Fruit fly (Drosophila melanogaster): ENCODE data around the gene dpr4.
A peak's percentile ranks its signal among the peaks of the same experiment; 100 is the strongest.

dpr4 gene

DNA sequence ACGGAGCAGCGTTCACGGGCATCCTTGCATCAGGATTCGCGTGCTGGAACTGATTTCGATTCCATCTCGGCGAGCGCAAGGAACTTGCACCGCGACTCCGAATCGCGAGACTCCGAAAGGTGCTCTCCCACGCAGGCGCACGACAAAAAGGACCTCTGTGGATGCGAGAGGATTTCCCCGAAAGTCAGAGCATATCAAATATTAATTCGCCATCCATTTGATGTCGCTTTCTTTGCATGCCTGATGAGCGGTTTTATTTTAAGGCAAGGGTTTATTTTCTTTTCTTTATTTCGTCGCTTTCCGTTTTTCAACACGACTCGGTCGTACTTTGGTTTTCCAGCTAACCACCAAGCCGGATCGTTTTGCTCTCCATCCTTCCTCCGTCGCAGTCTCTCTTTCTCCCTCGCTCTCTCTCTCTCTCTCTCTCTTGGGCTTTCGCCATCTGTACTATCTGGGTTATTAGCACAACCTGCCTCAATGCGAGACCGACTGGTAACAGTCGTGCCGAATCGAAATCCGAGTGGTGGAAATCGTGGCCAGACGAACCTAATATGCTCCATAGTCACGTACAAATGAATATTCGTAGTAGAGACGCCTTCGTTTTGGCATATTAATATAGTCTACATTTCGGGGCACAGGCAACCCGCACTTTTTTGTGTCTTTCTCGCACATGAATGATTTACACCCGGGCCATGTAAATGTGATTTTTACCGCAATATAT is at the start of gene dpr4:
dpr4 (minus strand) TSS at position 51 of the 721 bp plus-strand sequence.
- no peak for TF ChIP-seq CTCF (optimal IDR thresholded peaks at IDR 0.05)
- TF ChIP-seq CG8478 (optimal IDR thresholded peaks at IDR 0.05): no peak

DNA sequence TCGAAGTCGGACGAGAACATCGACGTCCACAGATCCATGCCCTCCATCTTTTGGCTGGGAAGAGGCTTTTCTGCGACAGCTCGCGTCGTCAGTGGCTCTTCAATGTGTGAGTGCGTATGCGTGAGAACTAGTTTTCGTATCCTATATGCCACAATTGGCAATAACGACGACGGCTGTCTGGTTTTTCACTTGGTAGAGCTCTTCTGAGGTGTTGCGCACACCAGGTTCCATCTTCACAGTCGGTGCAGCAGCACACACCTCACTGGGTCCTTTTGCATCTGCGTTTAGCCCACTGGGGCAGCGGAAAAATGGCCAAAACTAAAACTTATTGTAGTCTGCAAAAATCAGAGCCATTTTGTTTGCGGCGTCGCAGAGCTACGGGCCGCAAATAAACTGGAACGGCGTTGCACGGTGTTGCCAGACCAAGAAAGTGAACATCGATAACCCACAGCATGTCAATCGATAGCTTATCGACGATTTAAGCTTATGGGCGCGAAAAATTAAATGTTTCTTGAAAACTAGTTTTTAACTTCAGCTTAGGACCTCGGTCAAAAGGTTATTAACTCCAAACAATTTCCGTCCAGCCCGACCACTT is 47.1 kb upstream of the dpr4 start, which contains the start of gene CG6791:
CG6791 (minus strand) TSS at position 383 of the 595 bp plus-strand sequence.
- TF ChIP-seq CG8478 (optimal IDR thresholded peaks at IDR 0.05): no peak
- peak; percentile 54 to 61 for TF ChIP-seq CTCF (optimal IDR thresholded peaks at IDR 0.05)

- TF ChIP-seq CTCF (optimal IDR thresholded peaks at IDR 0.05) (no peak), CG8478 (optimal IDR thresholded peaks at IDR 0.05) (no peak)
These were observed 39.5 kb upstream of the dpr4 start for dm6 chr3R:11582253-11582589.

- TF ChIP-seq CG8478 (optimal IDR thresholded peaks at IDR 0.05) (no peak), CTCF (optimal IDR thresholded peaks at IDR 0.05) (peak; percentile 4 to 47)
These were observed 38.8 kb upstream of the dpr4 start, which contains the start of gene wkd for dm6 chr3R:11581340-11582252. wkd (plus strand) TSS chr3R:11581576.

- TF ChIP-seq CG8478 (optimal IDR thresholded peaks at IDR 0.05) (no peak), CTCF (optimal IDR thresholded peaks at IDR 0.05) (no peak)
These were observed 35.9 kb upstream of the dpr4 start, which contains the start of the genes CG6790 and CG5342 for dm6 chr3R:11578645-11579044. CG6790 (minus strand) TSS chr3R:11578745. CG5342 (plus strand) TSS chr3R:11578826.

DNA sequence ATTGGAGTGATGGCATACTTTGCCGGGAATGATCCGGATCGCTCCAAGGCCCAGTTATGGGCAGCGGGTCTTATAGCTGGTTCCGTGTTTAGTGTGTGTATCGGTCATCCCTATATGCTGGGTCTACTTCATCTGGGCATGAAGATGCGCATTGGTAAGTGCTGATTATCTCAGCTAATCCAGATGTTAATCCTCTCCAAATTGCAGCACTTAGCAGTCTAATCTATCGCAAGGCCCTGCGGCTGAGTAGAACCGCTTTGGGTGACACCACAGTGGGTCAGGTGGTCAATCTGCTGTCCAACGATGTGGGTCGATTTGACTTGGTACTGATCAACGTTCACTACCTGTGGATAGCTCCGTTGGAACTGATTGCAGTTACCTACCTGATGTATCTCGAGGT is 28.7 kb upstream of the dpr4 start:
- TF ChIP-seq CG8478 (optimal IDR thresholded peaks at IDR 0.05) (no peak), CTCF (optimal IDR thresholded peaks at IDR 0.05) (no peak)

- TF ChIP-seq CTCF (optimal IDR thresholded peaks at IDR 0.05) (no peak), CG8478 (optimal IDR thresholded peaks at IDR 0.05) (no peak)
These were observed 27.2 kb upstream of the dpr4 start for dm6 chr3R:11569993-11570392.

DNA sequence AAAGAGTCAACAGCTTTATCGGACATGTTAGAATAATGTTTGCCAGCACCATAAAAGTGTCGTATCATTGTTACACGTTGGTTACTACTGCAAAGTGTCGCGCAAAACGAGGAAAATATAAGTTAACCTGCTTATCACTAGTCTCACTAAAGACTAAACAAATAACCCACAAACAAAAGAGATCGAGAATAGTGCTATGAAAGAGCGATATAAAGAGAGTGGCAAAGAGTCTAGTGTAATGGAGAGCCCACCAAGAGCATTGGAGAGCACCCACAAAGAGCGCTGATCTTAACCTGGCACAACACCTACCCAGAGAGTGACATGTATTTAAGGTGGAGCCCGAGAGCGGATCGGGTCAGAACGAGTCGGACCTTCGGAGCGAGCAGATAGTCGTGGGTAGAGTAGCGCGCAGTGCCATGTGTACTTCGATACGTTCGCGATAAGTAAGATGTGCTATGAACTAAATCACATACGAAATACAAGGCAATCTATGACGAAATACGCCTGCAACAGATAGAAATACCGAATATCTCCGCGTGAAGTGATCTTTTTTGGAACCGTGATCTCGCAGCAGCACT is 26.2 kb upstream of the dpr4 start, which contains the start of gene Mrp4:
Mrp4 (plus strand) TSS at position 378 of the 578 bp plus-strand sequence.
- TF ChIP-seq CG8478 (optimal IDR thresholded peaks at IDR 0.05): no peak
- no peak for TF ChIP-seq CTCF (optimal IDR thresholded peaks at IDR 0.05)

dm6 chr3R:11566769-11567570 is 24.2 kb upstream of the dpr4 start, which contains the start of the genes fabp and sea:
fabp (minus strand) TSS chr3R:11567054.
sea (minus strand) TSS chr3R:11567054.
- TF ChIP-seq CG8478 (optimal IDR thresholded peaks at IDR 0.05): no peak
- TF ChIP-seq CTCF (optimal IDR thresholded peaks at IDR 0.05): no peak

dm6 chr3R:11564792-11565402 is 22.1 kb upstream of the dpr4 start:
- TF ChIP-seq CTCF (optimal IDR thresholded peaks at IDR 0.05): no peak
- no peak for TF ChIP-seq CG8478 (optimal IDR thresholded peaks at IDR 0.05)

DNA sequence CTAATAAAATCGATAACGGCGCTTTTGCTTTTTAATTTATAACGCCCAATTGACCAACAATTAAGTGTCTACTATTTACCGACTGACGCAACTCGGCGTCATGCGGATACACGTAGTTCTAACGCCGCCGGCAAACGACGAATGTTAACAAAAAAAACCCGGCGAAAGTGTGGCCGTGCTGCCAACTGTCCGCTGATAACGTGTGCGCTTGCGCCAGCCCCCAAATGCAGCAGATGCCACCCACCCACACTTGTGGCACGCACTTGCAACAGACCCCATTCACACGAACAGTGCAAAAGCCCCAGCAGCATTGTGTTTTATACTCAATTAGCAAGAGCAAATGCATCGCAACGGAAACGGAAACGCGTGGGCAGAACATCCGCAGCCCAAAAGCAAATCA is 20.4 kb upstream of the dpr4 start:
- no peak for TF ChIP-seq CG8478 (optimal IDR thresholded peaks at IDR 0.05)
- TF ChIP-seq CTCF (optimal IDR thresholded peaks at IDR 0.05): no peak

DNA sequence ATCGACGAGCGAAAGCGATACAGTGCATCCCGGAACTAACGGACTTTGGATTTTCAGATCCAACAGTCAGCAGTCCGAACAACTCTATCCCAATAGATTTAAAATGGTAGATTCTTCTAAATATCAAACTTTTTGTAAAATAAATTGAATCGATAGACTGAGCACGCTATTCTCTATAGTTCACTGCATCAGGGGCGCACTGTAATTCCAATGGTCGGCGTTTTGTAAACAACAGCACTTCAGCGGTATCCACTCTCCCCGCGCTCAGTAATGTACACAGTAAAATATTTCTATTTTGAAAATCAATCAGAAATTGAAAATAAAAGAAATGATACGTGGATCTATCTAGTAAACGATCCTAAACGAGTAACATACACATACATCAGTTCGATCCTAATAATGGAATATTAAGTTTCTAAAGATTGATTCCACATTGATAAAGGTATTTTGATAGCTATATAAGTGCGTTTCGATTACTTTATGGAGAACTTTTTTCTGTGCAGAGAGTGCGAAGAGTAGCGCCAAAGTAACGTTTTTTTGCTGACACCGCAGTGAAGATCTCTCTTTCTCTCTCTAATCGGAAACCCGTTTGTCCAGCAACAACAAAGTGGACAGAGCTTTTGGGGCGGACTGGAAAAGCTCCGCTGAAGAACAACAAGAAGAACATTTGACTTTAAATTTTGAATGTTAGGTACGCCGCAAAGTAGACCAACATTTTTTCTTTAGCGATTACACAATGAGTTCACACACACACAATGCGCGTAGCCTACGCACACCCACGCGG is 19.8 kb upstream of the dpr4 start:
- TF ChIP-seq CTCF (optimal IDR thresholded peaks at IDR 0.05) (no peak), CG8478 (optimal IDR thresholded peaks at IDR 0.05) (no peak)

- no peak for TF ChIP-seq CTCF (optimal IDR thresholded peaks at IDR 0.05)
- no peak for TF ChIP-seq CG8478 (optimal IDR thresholded peaks at IDR 0.05)
These were observed 18.9 kb upstream of the dpr4 start for dm6 chr3R:11561648-11562047.
